Worm (Caenorhabditis elegans) whole organism, L4 larva: ENCODE measurements around the gene Y32F6A.4.

Experiments used
- ceh-32 ChIP-seq: sonication (generic microtip); optimal IDR thresholded peaks from 2 replicates; lab custom pipeline; 2016; ENCODE audit warnings: mild to moderate bottlenecking, missing genetic modification characterization, missing compliant biosample characterization; ENCODE audit not compliant: poor library complexity
- mep-1 ChIP-seq: fragments of 150-350 bp; sonication (generic microtip); optimal IDR thresholded peaks from 3 replicates; lab custom pipeline; 2014; ENCODE audit warnings: missing biosample characterization, missing genetic modification characterization
- nhr-28 ChIP-seq: fragments of 150-350 bp; optimal IDR thresholded peaks from 2 replicates; lab custom pipeline; 2014; ENCODE audit warnings: missing biosample characterization, missing genetic modification characterization
- nhr-6 ChIP-seq: fragments of 150-350 bp; optimal IDR thresholded peaks from 2 replicates; lab custom pipeline; 2014; ENCODE audit warnings: missing biosample characterization, missing genetic modification characterization
- nhr-76 ChIP-seq: fragments of 150-350 bp; optimal IDR thresholded peaks from 2 replicates; lab custom pipeline; 2014; ENCODE audit warnings: missing biosample characterization, missing genetic modification characterization
- snpc-4 ChIP-seq: fragments of 150-350 bp; optimal IDR thresholded peaks from 2 replicates; lab custom pipeline; 2014; ENCODE audit warnings: missing biosample characterization, missing genetic modification characterization
- unc-130 ChIP-seq: sonication (generic microtip); optimal IDR thresholded peaks from 2 replicates; lab custom pipeline; 2016; ENCODE audit warnings: missing genetic modification reagents, missing genetic modification characterization, missing compliant biosample characterization

- TF ChIP-seq snpc-4 (tag; lab: Kevin White, UChicago) (no peak), nhr-6 (tag; lab: Kevin White, UChicago) (no peak), nhr-28 (tag; lab: Kevin White, UChicago) (no peak), ceh-32 (tag; lab: Kevin White, UChicago) (no peak), unc-130 (GFP tag; lab: Kevin White, UChicago) (no peak), nhr-76 (tag; lab: Kevin White, UChicago) (no peak), mep-1 (tag; lab: Kevin White, UChicago) (no peak)
These were observed 7.6 kb downstream of the Y32F6A.4 start, which contains the start of gene apc-10 for ce11 chrV:10426253-10426652.
